Fruit fly (Drosophila melanogaster): ENCODE data around the gene CG14439.

Gene CG14439

dm6 chrX:6794190-6794589 lies 46.8 kb downstream of the CG14439 start (continued):
- TF ChIP-seq CrebA (GFP tag; optimal IDR thresholded peaks at IDR 0.05; ENCODE audit: borderline replicate concordance) (no peak), GATAd (GFP tag; optimal IDR thresholded peaks at IDR 0.05) (no peak), Abd-B (GFP tag; optimal IDR thresholded peaks at IDR 0.05) (no peak), Dfd (GFP tag; optimal IDR thresholded peaks at IDR 0.05) (no peak)

dm6 chrX:6794826-6795225 lies 47.5 kb downstream of the CG14439 start:
- TF ChIP-seq HLH106 (tag; optimal IDR thresholded peaks at IDR 0.05): peak; percentile 46
- no peak for TF ChIP-seq dsf (GFP tag; optimal IDR thresholded peaks at IDR 0.05; ENCODE audit: borderline replicate concordance)
- no peak for TF ChIP-seq Myc (optimal IDR thresholded peaks at IDR 0.05)
- no peak for TF ChIP-seq brk (GFP tag; optimal IDR thresholded peaks at IDR 0.05)
- TF ChIP-seq Dfd (GFP tag; optimal IDR thresholded peaks at IDR 0.05): no peak
- no peak for TF ChIP-seq fru (GFP tag; optimal IDR thresholded peaks at IDR 0.05)
- TF ChIP-seq foxo (GFP tag; optimal IDR thresholded peaks at IDR 0.05): peak in 1 of 2 experiments; percentile 27
- TF ChIP-seq GATAd (GFP tag; optimal IDR thresholded peaks at IDR 0.05): no peak
- no peak for TF ChIP-seq N (GFP tag; optimal IDR thresholded peaks at IDR 0.05)
- no peak for TF ChIP-seq Sp1 (GFP tag; optimal IDR thresholded peaks at IDR 0.05)
- TF ChIP-seq Jra (GFP tag; optimal IDR thresholded peaks at IDR 0.05): no peak
- no peak for TF ChIP-seq Vsx2 (GFP tag; optimal IDR thresholded peaks at IDR 0.05; ENCODE audit: partially characterized antibody)
- TF ChIP-seq psq (GFP tag; optimal IDR thresholded peaks at IDR 0.05): no peak
- TF ChIP-seq woc (GFP tag; optimal IDR thresholded peaks at IDR 0.05): no peak
- TF ChIP-seq h (GFP tag; optimal IDR thresholded peaks at IDR 0.05): no peak
- no peak for TF ChIP-seq CG9705 (GFP tag; optimal IDR thresholded peaks at IDR 0.05)
- TF ChIP-seq Abd-B (GFP tag; optimal IDR thresholded peaks at IDR 0.05): no peak
- TF ChIP-seq dmrt93B (GFP tag; optimal IDR thresholded peaks at IDR 0.05): peak; percentile 13
- TF ChIP-seq dl (GFP tag; optimal IDR thresholded peaks at IDR 0.05; ENCODE audit: insufficient read depth in 1 of 2, partially characterized antibody in 2 of 2): no peak
- TF ChIP-seq usp (GFP tag; optimal IDR thresholded peaks at IDR 0.05): no peak
- TF ChIP-seq Mio (GFP tag; optimal IDR thresholded peaks at IDR 0.05): no peak
- no peak for TF ChIP-seq pan (optimal IDR thresholded peaks at IDR 0.05)
- TF ChIP-seq tai (GFP tag; optimal IDR thresholded peaks at IDR 0.05): no peak

- TF ChIP-seq pan (optimal IDR thresholded peaks at IDR 0.05) (no peak), sage (GFP tag; optimal IDR thresholded peaks at IDR 0.05) (no peak), lola (GFP tag; optimal IDR thresholded peaks at IDR 0.05) (no peak), tai (GFP tag; optimal IDR thresholded peaks at IDR 0.05) (no peak), Dif (GFP tag; optimal IDR thresholded peaks at IDR 0.05; ENCODE audit: partially characterized antibody) (no peak)
Measured at dm6 chrX:6795987-6796691, 48.8 kb downstream of the CG14439 start.

- TF ChIP-seq CrebA (GFP tag; optimal IDR thresholded peaks at IDR 0.05; ENCODE audit: borderline replicate concordance): no peak
- no peak for TF ChIP-seq Hnf4 (GFP tag; optimal IDR thresholded peaks at IDR 0.05)
- TF ChIP-seq Rel (GFP tag; optimal IDR thresholded peaks at IDR 0.05): no peak
- no peak for TF ChIP-seq Rel (tag; optimal IDR thresholded peaks at IDR 0.05)
- no peak for TF ChIP-seq foxo (GFP tag; optimal IDR thresholded peaks at IDR 0.05)
- TF ChIP-seq br (GFP tag; optimal IDR thresholded peaks at IDR 0.05): no peak
- TF ChIP-seq CG32264 (GFP tag; optimal IDR thresholded peaks at IDR 0.05): no peak
- TF ChIP-seq Vsx2 (GFP tag; optimal IDR thresholded peaks at IDR 0.05; ENCODE audit: partially characterized antibody): no peak
Measured at dm6 chrX:6796972-6797371, 49.6 kb downstream of the CG14439 start.

- TF ChIP-seq Dif (GFP tag; optimal IDR thresholded peaks at IDR 0.05; ENCODE audit: partially characterized antibody) (no peak), sv (GFP tag; optimal IDR thresholded peaks at IDR 0.05) (no peak), dl (GFP tag; optimal IDR thresholded peaks at IDR 0.05; ENCODE audit: insufficient read depth in 1 of 2, partially characterized antibody in 2 of 2) (no peak), psq (GFP tag; optimal IDR thresholded peaks at IDR 0.05) (no peak), sage (GFP tag; optimal IDR thresholded peaks at IDR 0.05) (no peak), Vsx2 (GFP tag; optimal IDR thresholded peaks at IDR 0.05; ENCODE audit: partially characterized antibody) (no peak), Sp1 (GFP tag; optimal IDR thresholded peaks at IDR 0.05) (no peak), jim (GFP tag; optimal IDR thresholded peaks at IDR 0.05) (no peak), HLH106 (tag; optimal IDR thresholded peaks at IDR 0.05) (no peak), Hr83 (GFP tag; optimal IDR thresholded peaks at IDR 0.05; ENCODE audit: poor library complexity, severe bottlenecking) (no peak), ey (GFP tag; optimal IDR thresholded peaks at IDR 0.05) (no peak), foxo (GFP tag; optimal IDR thresholded peaks at IDR 0.05) (no peak)
Measured at dm6 chrX:6799261-6800022, 52.1 kb downstream of the CG14439 start.
